Fruit fly (Drosophila melanogaster): Measurements from ENCODE around the gene CG42264.

CG42264 gene

dm6 chrX:5754837-5755828 is 21.3 kb downstream of the CG42264 start, which contains the start of the genes lin-52 and CG15771 (continued):
- TF ChIP-seq dati (GFP tag; IDR thresholded peaks at IDR 0.05) (peak; percentile 78), Hr3 (GFP tag; optimal IDR thresholded peaks at IDR 0.05) (peak; percentile 93), NC2α (GFP tag; optimal IDR thresholded peaks at IDR 0.05) (no peak), knrl (GFP tag; IDR thresholded peaks at IDR 0.05; ENCODE audit: partially characterized antibody) (peak; percentile 64), gsb-n (tag; optimal IDR thresholded peaks at IDR 0.05) (peak; percentile 91), NK7.1 (GFP tag; optimal IDR thresholded peaks at IDR 0.05) (no peak), Sox100B (GFP tag; optimal IDR thresholded peaks at IDR 0.05) (peak; percentile 96), Mrtf (GFP tag; IDR thresholded peaks at IDR 0.05) (peak; percentile 94), CG33557 (GFP tag; optimal IDR thresholded peaks at IDR 0.05) (peak; percentile 94), tll (GFP tag; optimal IDR thresholded peaks at IDR 0.05) (peak in 1 of 2 experiments; percentile 15), sima (GFP tag; optimal IDR thresholded peaks at IDR 0.05) (no peak), CG2712 (tag; optimal IDR thresholded peaks at IDR 0.05) (peak; percentile 96), CG11085 (GFP tag; IDR thresholded peaks at IDR 0.05) (peak; percentile 88), CG1647 (GFP tag; optimal IDR thresholded peaks at IDR 0.05) (peak; percentile 53), D19A (tag; optimal IDR thresholded peaks at IDR 0.05) (peak; percentile 91), ara (GFP tag; IDR thresholded peaks at IDR 0.05) (peak; percentile 94), chn (GFP tag; optimal IDR thresholded peaks at IDR 0.05) (peak; percentile 88), CG6272 (GFP tag; IDR thresholded peaks at IDR 0.05) (peak; percentile 87), Side (GFP tag; optimal IDR thresholded peaks at IDR 0.05) (peak; percentile 35), CG8359 (GFP tag; optimal IDR thresholded peaks at IDR 0.05; ENCODE audit: borderline replicate concordance) (peak; percentile 86), odd (GFP tag; optimal IDR thresholded peaks at IDR 0.05) (peak; percentile 96), sqz (GFP tag; optimal IDR thresholded peaks at IDR 0.05) (peak; percentile 96), kay (GFP tag; optimal IDR thresholded peaks at IDR 0.05) (peak; percentile 80), emc (GFP tag; optimal IDR thresholded peaks at IDR 0.05) (peak; percentile 39), dan (GFP tag; IDR thresholded peaks at IDR 0.05) (peak; percentile 86), da (GFP tag; optimal IDR thresholded peaks at IDR 0.05) (peak; percentile 70), Camta (GFP tag; optimal IDR thresholded peaks at IDR 0.05) (peak; percentile 75), Abd-B (GFP tag; optimal IDR thresholded peaks at IDR 0.05) (peak; percentile 85), Poxn (GFP tag; IDR thresholded peaks at IDR 0.05) (peak; percentile 85), tx (GFP tag; optimal IDR thresholded peaks at IDR 0.05) (peak; percentile 35), Ssrp (tag; optimal IDR thresholded peaks at IDR 0.05) (peak; percentile 91), Blimp-1 (GFP tag; optimal IDR thresholded peaks at IDR 0.05) (peak; percentile 90), dm (GFP tag; optimal IDR thresholded peaks at IDR 0.05) (peak; percentile 85), GATAe (GFP tag; conservative IDR thresholded peaks at IDR 0.05) (peak; percentile 86), stwl (tag; optimal IDR thresholded peaks at IDR 0.05) (peak; percentile 45), CG7271 (tag; optimal IDR thresholded peaks at IDR 0.05) (no peak), lmd (GFP tag; IDR thresholded peaks at IDR 0.05) (peak; percentile 97), Doc3 (GFP tag; IDR thresholded peaks at IDR 0.05; ENCODE audit: partially characterized antibody) (peak; percentile 65; the same call in 2 of the 3 replicates), dmrt11E (tag; optimal IDR thresholded peaks at IDR 0.05) (peak; percentile 86), cwo (GFP tag; optimal IDR thresholded peaks at IDR 0.05) (peak; percentile 95), Dref (GFP tag; IDR thresholded peaks at IDR 0.05) (peak; percentile 69), Bgb (GFP tag; IDR thresholded peaks at IDR 0.05; ENCODE audit: partially characterized antibody) (peak; percentile 21; the same call in 1 of the 2 replicates), Chrac-16 (GFP tag; optimal IDR thresholded peaks at IDR 0.05) (peak; percentile 93), Usf (GFP tag; optimal IDR thresholded peaks at IDR 0.05) (peak; percentile 92), Antp (GFP tag; optimal IDR thresholded peaks at IDR 0.05) (peak; percentile 56), Sry-β (GFP tag; optimal IDR thresholded peaks at IDR 0.05) (peak; percentile 18), CG18619 (GFP tag; optimal IDR thresholded peaks at IDR 0.05) (peak; percentile 97), CG4328 (GFP tag; optimal IDR thresholded peaks at IDR 0.05) (peak; percentile 97)
